Fruit fly (Drosophila melanogaster) whole organism, wandering third instar larva: ENCODE measurements around the gene Acer.

Experiments
- Abd-B ChIP-seq: fragments of >200 bp; optimal IDR thresholded peaks from 2 replicates; lab custom pipeline; 2017; ENCODE audit warnings: missing biosample characterization, missing genetic modification characterization
- CG9705 ChIP-seq: fragments of 200-800 bp; sonication (Bioruptor generic); optimal IDR thresholded peaks from 2 replicates; lab custom pipeline; 2018; ENCODE audit warnings: missing biosample characterization, mild to moderate bottlenecking, missing genetic modification characterization
- Hr78 ChIP-seq: fragments of >200 bp; optimal IDR thresholded peaks from 2 replicates; lab custom pipeline; 2017; ENCODE audit warnings: missing biosample characterization, missing genetic modification characterization
- Sp1 ChIP-seq: fragments of 200-800 bp; sonication (Bioruptor generic); optimal IDR thresholded peaks from 3 replicates; lab custom pipeline; 2019; ENCODE audit warnings: missing biosample characterization, mild to moderate bottlenecking, missing genetic modification characterization, moderate library complexity
- brk ChIP-seq: fragments of 200-800 bp; sonication (Bioruptor generic); optimal IDR thresholded peaks from 2 replicates; lab custom pipeline; 2016; ENCODE audit warnings: missing biosample characterization, mild to moderate bottlenecking, missing genetic modification characterization
- dl ChIP-seq, 2 experiments: fragments of 175-275, 200-275 bp in 1 of 2; fragments of 200-275 bp in 1 of 2; sonication (Bioruptor generic); optimal IDR thresholded peaks; lab custom pipeline; 2018; ENCODE audit warnings: mild to moderate bottlenecking in 2 of 2, missing biosample characterization in 2 of 2, missing genetic modification characterization in 2 of 2, moderate library complexity in 2 of 2; ENCODE audit not compliant: partially characterized antibody in 2 of 2, insufficient read depth in 1 of 2
- dmrt93B ChIP-seq: fragments of 200-800 bp; sonication (Bioruptor generic); optimal IDR thresholded peaks from 2 replicates; lab custom pipeline; 2018; ENCODE audit warnings: missing biosample characterization, mild to moderate bottlenecking, missing genetic modification characterization
- h ChIP-seq: fragments of 200-800 bp; sonication (Bioruptor generic); optimal IDR thresholded peaks from 3 replicates; lab custom pipeline; 2016; ENCODE audit warnings: missing biosample characterization, mild to moderate bottlenecking, missing genetic modification characterization
- lola ChIP-seq: fragments of >200 bp; optimal IDR thresholded peaks from 2 replicates; lab custom pipeline; 2017; ENCODE audit warnings: missing biosample characterization, missing genetic modification characterization
- pan ChIP-seq: fragments of >200 bp; optimal IDR thresholded peaks from 2 replicates; lab custom pipeline; 2017
- rgr ChIP-seq: fragments of 200-800 bp; sonication (Bioruptor generic); optimal IDR thresholded peaks from 3 replicates; lab custom pipeline; 2016; ENCODE audit warnings: missing biosample characterization, mild to moderate bottlenecking, missing genetic modification characterization
- sv ChIP-seq: fragments of 200-800 bp; sonication (Bioruptor generic); optimal IDR thresholded peaks from 3 replicates; lab custom pipeline; 2016; ENCODE audit warnings: missing biosample characterization, missing genetic modification characterization
- usp ChIP-seq: fragments of >200 bp; optimal IDR thresholded peaks from 2 replicates; lab custom pipeline; 2017; ENCODE audit warnings: missing biosample characterization, missing genetic modification characterization

dm6 chr2L:8530189-8530588, 8.5 kb downstream of the Acer start:
- TF ChIP-seq h (no peak), dmrt93B (GFP tag; lab: Kevin White, UChicago) (no peak), dl (GFP tag; optimal IDR thresholded peaks at IDR 0.05; lab: Kevin White, UChicago; ENCODE audit: insufficient read depth in 1 of 2, partially characterized antibody in 2 of 2) (no peak), CG9705 (GFP tag; lab: Kevin White, UChicago) (no peak), pan (lab: Kevin White, UChicago) (no peak), rgr (no peak), sv (no peak), lola (GFP tag; lab: Kevin White, UChicago) (no peak), Hr78 (no peak), Abd-B (GFP tag; lab: Kevin White, UChicago) (no peak), Sp1 (GFP tag; lab: Kevin White, UChicago) (no peak), usp (no peak), brk (no peak)
